Worm (Caenorhabditis elegans): Measurements from ENCODE around the gene F53F8.7.

ce11 chrV:20666905-20667304, 31.3 kb downstream of the F53F8.7 start, which contains the start of gene mlt-11:
- TF ChIP-seq nhr-12 (tag; optimal IDR thresholded peaks at IDR 0.05) (no peak), unc-120 (tag; optimal IDR thresholded peaks at IDR 0.05; ENCODE audit: poor library complexity, severe bottlenecking) (no peak), mls-2 (tag; optimal IDR thresholded peaks at IDR 0.05) (no peak), ceh-43 (GFP tag; optimal IDR thresholded peaks at IDR 0.05) (no peak), ztf-11 (tag; optimal IDR thresholded peaks at IDR 0.05) (no peak), ham-2 (GFP tag; optimal IDR thresholded peaks at IDR 0.05) (no peak), elt-3 (tag; optimal IDR thresholded peaks at IDR 0.05) (no peak), nhr-237 (tag; optimal IDR thresholded peaks at IDR 0.05) (no peak), snpc-4 (tag; optimal IDR thresholded peaks at IDR 0.05) (no peak)

Measured in whole organism, mixed stage, embryonic.